Fruit fly (Drosophila melanogaster) S2 (cell line): ENCODE data around the gene Roc1a.

Experiments
- CG8478 ChIP-seq: fragments of >200 bp; optimal IDR thresholded peaks from 2 replicates; lab custom pipeline; 2018
- CTCF ChIP-seq, 2 experiments: fragments of >200 bp; optimal IDR thresholded peaks; 2 replicates each; lab custom pipeline; 2018

DNA sequence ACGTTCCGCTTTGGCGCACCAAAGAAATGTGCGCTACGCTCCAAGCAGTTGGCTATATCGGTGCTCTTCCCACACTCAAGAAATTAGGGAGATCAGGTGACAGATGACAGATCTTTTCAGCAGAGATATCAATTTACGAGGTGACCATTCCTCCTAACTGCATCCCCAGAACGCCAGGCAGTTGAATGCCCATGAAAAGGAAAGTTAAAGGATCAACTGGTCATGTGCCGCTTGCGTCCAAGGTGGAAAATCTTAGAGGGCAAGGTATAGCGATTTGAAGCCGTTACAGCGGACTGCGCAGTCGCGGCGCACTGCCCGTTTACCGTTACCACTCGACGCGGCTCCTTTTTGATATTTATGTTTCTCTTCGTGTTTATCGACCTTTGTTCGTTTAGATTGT is 28.5 kb upstream of the Roc1a start:
- TF ChIP-seq CTCF (optimal IDR thresholded peaks at IDR 0.05; lab: Kevin White, UChicago) (no peak), CG8478 (no peak)
